Worm (Caenorhabditis elegans): ENCODE results near the gene fat-2.

ce11 chrIV:13304786-13305185, 18.9 kb upstream of the fat-2 start:
- no peak for TF ChIP-seq unc-62 (GFP tag; optimal IDR thresholded peaks at IDR 0.05)
- no peak for TF ChIP-seq lin-39 (tag; optimal IDR thresholded peaks at IDR 0.05)
- no peak for TF ChIP-seq nhr-11 (tag; optimal IDR thresholded peaks at IDR 0.05)
- no peak for TF ChIP-seq snpc-4 (tag; optimal IDR thresholded peaks at IDR 0.05)
- TF ChIP-seq nhr-12 (tag; optimal IDR thresholded peaks at IDR 0.05): no peak
- no peak for TF ChIP-seq fkh-10 (GFP tag; optimal IDR thresholded peaks at IDR 0.05)
- no peak for TF ChIP-seq nhr-85 (tag)
- no peak for TF ChIP-seq alr-1 (tag; optimal IDR thresholded peaks at IDR 0.05; ENCODE audit: borderline replicate concordance)
- no peak for TF ChIP-seq tbx-2 (tag; optimal IDR thresholded peaks at IDR 0.05)
- no peak for TF ChIP-seq ama-1 (optimal IDR thresholded peaks at IDR 0.05)
- no peak for TF ChIP-seq unc-86 (tag; optimal IDR thresholded peaks at IDR 0.05)
- no peak for TF ChIP-seq ceh-82 (tag; optimal IDR thresholded peaks at IDR 0.05)
